Worm (Caenorhabditis elegans): ENCODE results near the gene mrps-22.

The mrps-22 gene

ce11 chrII:10547311-10547710 lies 35.1 kb upstream of the mrps-22 start (continued):
- peak; percentile 35 for TF ChIP-seq ztf-3 (GFP tag; optimal IDR thresholded peaks at IDR 0.05)
- no peak for TF ChIP-seq F10E7.11 (tag; optimal IDR thresholded peaks at IDR 0.05)
- no peak for TF ChIP-seq ceh-91 (GFP tag; IDR thresholded peaks at IDR 0.05)
- TF ChIP-seq unc-62 (GFP tag; optimal IDR thresholded peaks at IDR 0.05), result no peak
- no peak for TF ChIP-seq nhr-179 (tag; optimal IDR thresholded peaks at IDR 0.05)
- TF ChIP-seq nhr-90 (tag; optimal IDR thresholded peaks at IDR 0.05), result no peak
- TF ChIP-seq sptf-2 (GFP tag; optimal IDR thresholded peaks at IDR 0.05), result no peak
- no peak for TF ChIP-seq lin-40 (tag; optimal IDR thresholded peaks at IDR 0.05)
- peak; percentile 40 for TF ChIP-seq zim-3 (tag; optimal IDR thresholded peaks at IDR 0.05)
- peak; percentile 71 for TF ChIP-seq egrh-3 (GFP tag; IDR thresholded peaks at IDR 0.05)
- peak; percentile 64 for TF ChIP-seq C06A6.2 (GFP tag; conservative IDR thresholded peaks at IDR 0.05)
- TF ChIP-seq let-526 (GFP tag; IDR thresholded peaks at IDR 0.05), result 0 out of 2 replicates have a peak, but pooled peaks have one; percentile 52
- TF ChIP-seq lin-26 (GFP tag; IDR thresholded peaks at IDR 0.05), result no peak; the same call in 1 of the 2 replicates
- TF ChIP-seq sea-2 (GFP tag; IDR thresholded peaks at IDR 0.05), result no peak
- no peak for TF ChIP-seq B0019.2 (GFP tag; conservative IDR thresholded peaks at IDR 0.05)
- TF ChIP-seq aptf-3 (GFP tag; IDR thresholded peaks at IDR 0.05), result no peak; the same call in 1 of the 2 replicates
- TF ChIP-seq K11D2.4 (GFP tag; IDR thresholded peaks at IDR 0.05), result peak; percentile 63; the same call in 1 of the 2 replicates
- no peak for TF ChIP-seq hlh-26 (GFP tag; conservative IDR thresholded peaks at IDR 0.05)
- TF ChIP-seq cebp-1 (GFP tag; IDR thresholded peaks at IDR 0.05), result no peak
- TF ChIP-seq cebp-1 (tag; optimal IDR thresholded peaks at IDR 0.05), result peak; percentile 41
- TF ChIP-seq hmg-20 (GFP tag; IDR thresholded peaks at IDR 0.05), result no peak
- no peak for TF ChIP-seq T26A5.8 (tag; optimal IDR thresholded peaks at IDR 0.05)
- no peak for TF ChIP-seq attf-3 (GFP tag; conservative IDR thresholded peaks at IDR 0.05)
- TF ChIP-seq hlh-12 (tag; optimal IDR thresholded peaks at IDR 0.05), result no peak
- TF ChIP-seq Y53F4B.3 (GFP tag; IDR thresholded peaks at IDR 0.05), result no peak
- TF ChIP-seq mcd-1 (GFP tag; IDR thresholded peaks at IDR 0.05), result peak; percentile 51
- TF ChIP-seq chd-7 (tag; optimal IDR thresholded peaks at IDR 0.05), result peak; percentile 51
- no peak for TF ChIP-seq mel-28 (tag; optimal IDR thresholded peaks at IDR 0.05; ENCODE audit: borderline replicate concordance)
- TF ChIP-seq him-1 (tag; optimal IDR thresholded peaks at IDR 0.05), result no peak
- no peak for TF ChIP-seq unc-130 (GFP tag; optimal IDR thresholded peaks at IDR 0.05)
- no peak for TF ChIP-seq akir-1 (GFP tag; optimal IDR thresholded peaks at IDR 0.05)
- TF ChIP-seq ceh-79 (tag; optimal IDR thresholded peaks at IDR 0.05), result no peak
- peak; percentile 62 for TF ChIP-seq ama-1 (optimal IDR thresholded peaks at IDR 0.05)
- no peak for TF ChIP-seq ama-1 (GFP tag; optimal IDR thresholded peaks at IDR 0.05)
- TF ChIP-seq lsl-1 (GFP tag; optimal IDR thresholded peaks at IDR 0.05), result no peak
- no peak for TF ChIP-seq tbx-9 (tag; optimal IDR thresholded peaks at IDR 0.05; ENCODE audit: borderline replicate concordance)
- no peak for TF ChIP-seq F55B11.4 (tag; optimal IDR thresholded peaks at IDR 0.05; ENCODE audit: borderline replicate concordance, insufficient read depth)
- TF ChIP-seq ekl-4 (GFP tag; IDR thresholded peaks at IDR 0.05), result peak; percentile 50; the same call in 1 of the 2 replicates
- TF ChIP-seq athp-1 (tag; optimal IDR thresholded peaks at IDR 0.05), result peak; percentile 17
- peak; percentile 19; the same call in 1 of the 2 replicates for TF ChIP-seq egl-44 (GFP tag; IDR thresholded peaks at IDR 0.05)
- TF ChIP-seq bed-2 (GFP tag; IDR thresholded peaks at IDR 0.05), result no peak
- peak; percentile 62 for TF ChIP-seq fkh-3 (tag; optimal IDR thresholded peaks at IDR 0.05)
- no peak for TF ChIP-seq tlf-1 (GFP tag; optimal IDR thresholded peaks at IDR 0.05)
- no peak for TF ChIP-seq ceh-27 (GFP tag; optimal IDR thresholded peaks at IDR 0.05)
- TF ChIP-seq snpc-4 (GFP tag; optimal IDR thresholded peaks at IDR 0.05), result no peak
- TF ChIP-seq snpc-4 (tag; optimal IDR thresholded peaks at IDR 0.05), result no peak

Measured in whole organism, young adult.